Fruit fly (Drosophila melanogaster) whole organism, embryonic: ENCODE data around the gene bun.
A peak's percentile ranks its signal among the peaks of the same experiment; 100 is the strongest.

Source experiments
- ATbp ChIP-seq: fragments of 200-800 bp; sonication (Bioruptor generic); optimal IDR thresholded peaks from 2 replicates; lab custom pipeline; 2017; ENCODE audit warnings: missing biosample characterization, mild to moderate bottlenecking, missing genetic modification characterization, missing genetic modification reagents
- Antp ChIP-seq: fragments of 200-800 bp; sonication (Bioruptor generic); optimal IDR thresholded peaks from 3 replicates; lab custom pipeline; 2016; ENCODE audit warnings: missing biosample characterization, missing genetic modification characterization
- CG10654 ChIP-seq: fragments of 200-800 bp; sonication (Bioruptor generic); optimal IDR thresholded peaks from 2 replicates; lab custom pipeline; 2016; ENCODE audit warnings: missing biosample characterization, missing genetic modification characterization
- CG12104 ChIP-seq: fragments of 200-800 bp; sonication (Bioruptor generic); optimal IDR thresholded peaks from 3 replicates; lab custom pipeline; 2016; ENCODE audit warnings: missing biosample characterization, missing genetic modification characterization
- CG13123 ChIP-seq: fragments of 200-800 bp; sonication (Bioruptor generic); optimal IDR thresholded peaks from 2 replicates; lab custom pipeline; 2016; ENCODE audit warnings: missing biosample characterization, missing genetic modification characterization
- CG13287 ChIP-seq: fragments of 200-800 bp; sonication (Bioruptor generic); IDR thresholded peaks from 2 replicates; pipeline ENCODE4 v1.3.6; 2022; ENCODE audit warnings: missing biosample characterization, missing genetic modification characterization; ENCODE audit not compliant: partially characterized antibody
- CG13775 ChIP-seq: fragments of 200-800 bp; sonication (Bioruptor generic); optimal IDR thresholded peaks from 3 replicates; lab custom pipeline; 2017; ENCODE audit warnings: missing biosample characterization, mild to moderate bottlenecking, missing genetic modification characterization
- CG17361 ChIP-seq: fragments of 200-800 bp; sonication (Bioruptor generic); IDR thresholded peaks from 3 replicates; pipeline ENCODE4 v1.3.6; 2022; ENCODE audit warnings: missing biosample characterization, missing genetic modification characterization
- CG17912 ChIP-seq: fragments of 200-800 bp; sonication (Bioruptor generic); optimal IDR thresholded peaks from 2 replicates; lab custom pipeline; 2018; ENCODE audit warnings: missing biosample characterization, mild to moderate bottlenecking, missing genetic modification characterization
- CG2129 ChIP-seq: fragments of 200-800 bp; sonication (Bioruptor generic); IDR thresholded peaks from 2 replicates; pipeline ENCODE4 v1.3.6; 2022; ENCODE audit warnings: missing biosample characterization, missing genetic modification characterization; ENCODE audit not compliant: partially characterized antibody
- CG2199 ChIP-seq: fragments of 200-800 bp; sonication (Bioruptor generic); IDR thresholded peaks from 3 replicates; pipeline ENCODE4 v1.3.6; 2022; ENCODE audit warnings: missing biosample characterization, missing genetic modification characterization
- CG4404 ChIP-seq: fragments of 200-800 bp; sonication (Bioruptor generic); IDR thresholded peaks from 2 replicates; pipeline ENCODE4 v1.3.6; 2022; ENCODE audit warnings: missing biosample characterization, missing genetic modification characterization
- CG4424 ChIP-seq: fragments of 200-800 bp; sonication (Bioruptor generic); optimal IDR thresholded peaks from 3 replicates; lab custom pipeline; 2016; ENCODE audit warnings: missing biosample characterization, missing genetic modification characterization
- CG4707 ChIP-seq: fragments of 200-800 bp; sonication (Bioruptor generic); optimal IDR thresholded peaks from 2 replicates; lab custom pipeline; 2018; ENCODE audit warnings: missing biosample characterization, mild to moderate bottlenecking, missing genetic modification characterization, moderate library complexity
- CG5180 ChIP-seq: fragments of 200-800 bp; sonication (Bioruptor generic); optimal IDR thresholded peaks from 3 replicates; lab custom pipeline; 2017; ENCODE audit warnings: missing biosample characterization, missing genetic modification characterization, mild to moderate bottlenecking, moderate library complexity, missing genetic modification reagents
- CG5245 ChIP-seq: fragments of 200-800 bp; sonication (Bioruptor generic); optimal IDR thresholded peaks from 3 replicates; lab custom pipeline; 2016; ENCODE audit warnings: missing biosample characterization, missing genetic modification characterization
- CG6654 ChIP-seq: fragments of 200-800 bp; sonication (Bioruptor generic); optimal IDR thresholded peaks from 2 replicates; lab custom pipeline; 2017; ENCODE audit warnings: missing biosample characterization, mild to moderate bottlenecking, missing genetic modification characterization
- CG7556 ChIP-seq: fragments of 200-800 bp; sonication (Bioruptor generic); optimal IDR thresholded peaks from 2 replicates; lab custom pipeline; 2017; ENCODE audit warnings: missing biosample characterization, mild to moderate bottlenecking, missing genetic modification characterization
- CG7987 ChIP-seq: fragments of 200-800 bp; sonication (Bioruptor generic); optimal IDR thresholded peaks from 2 replicates; lab custom pipeline; 2018; ENCODE audit warnings: missing biosample characterization, mild to moderate bottlenecking, missing genetic modification characterization, moderate library complexity
- CG8281 ChIP-seq: fragments of 200-800 bp; sonication (Bioruptor generic); optimal IDR thresholded peaks from 2 replicates; lab custom pipeline; 2018; ENCODE audit warnings: missing biosample characterization, mild to moderate bottlenecking, missing genetic modification characterization, moderate library complexity
- CG8359 ChIP-seq: fragments of 200-800 bp; sonication (Bioruptor generic); optimal IDR thresholded peaks from 2 replicates; lab custom pipeline; 2017; ENCODE audit warnings: missing biosample characterization, mild to moderate bottlenecking, missing genetic modification characterization, borderline replicate concordance
- CG9876 ChIP-seq: fragments of 200-800 bp; sonication (Bioruptor generic); optimal IDR thresholded peaks from 2 replicates; lab custom pipeline; 2016; ENCODE audit warnings: missing biosample characterization, missing genetic modification characterization
- CHES-1-like ChIP-seq: fragments of 200-800 bp; sonication (Bioruptor generic); optimal IDR thresholded peaks from 2 replicates; lab custom pipeline; 2016; ENCODE audit warnings: missing biosample characterization, missing genetic modification characterization
- Dref ChIP-seq: fragments of 200-800 bp; sonication (Bioruptor generic); IDR thresholded peaks from 2 replicates; pipeline ENCODE4 v1.3.6; 2022; ENCODE audit warnings: missing biosample characterization, missing genetic modification characterization
- Hr78 ChIP-seq, 2 experiments: fragments of 200-800 bp in 1 of 2; fragments of >200 bp in 1 of 2; sonication (Bioruptor generic) in 1 of 2; optimal IDR thresholded peaks; 2 replicates each; lab custom pipeline; 2017 to 2019; ENCODE audit warnings: missing biosample characterization in 2 of 2, missing genetic modification characterization in 2 of 2, mild to moderate bottlenecking in 1 of 2, moderate library complexity in 1 of 2
- MBD-R2 ChIP-seq: fragments of 200-800 bp; sonication (Bioruptor generic); IDR thresholded peaks from 2 replicates; pipeline ENCODE4 v1.3.6; 2022; ENCODE audit warnings: missing biosample characterization, missing genetic modification characterization
- Max ChIP-seq: fragments of 200-800 bp; sonication (Bioruptor generic); optimal IDR thresholded peaks from 2 replicates; lab custom pipeline; 2016; ENCODE audit warnings: missing biosample characterization, mild to moderate bottlenecking, missing genetic modification characterization
- Meics ChIP-seq: fragments of 200-800 bp; sonication (Bioruptor generic); optimal IDR thresholded peaks from 2 replicates; lab custom pipeline; 2017; ENCODE audit warnings: missing biosample characterization, mild to moderate bottlenecking, missing genetic modification characterization
- Nf-YB ChIP-seq: fragments of 200-800 bp; sonication (Bioruptor generic); optimal IDR thresholded peaks from 3 replicates; lab custom pipeline; 2019; ENCODE audit warnings: missing biosample characterization, mild to moderate bottlenecking, missing genetic modification characterization, moderate library complexity
- Rfx ChIP-seq: fragments of 200-800 bp; sonication (Bioruptor generic); IDR thresholded peaks from 2 replicates; pipeline ENCODE4 v1.3.6; 2022; ENCODE audit warnings: missing biosample characterization, missing genetic modification characterization
- Scr ChIP-seq: fragments of 200-800 bp; sonication (Bioruptor generic); IDR thresholded peaks from 2 replicates; pipeline ENCODE4 v1.3.6; 2022; ENCODE audit warnings: missing biosample characterization, missing genetic modification characterization; ENCODE audit not compliant: partially characterized antibody
- Taf1 ChIP-seq: fragments of 200-800 bp; sonication (Bioruptor generic); IDR thresholded peaks from 2 replicates; pipeline ENCODE4 v1.3.6; 2022; ENCODE audit warnings: missing biosample characterization, missing genetic modification characterization
- bigmax ChIP-seq: fragments of 200-800 bp; sonication (Bioruptor generic); optimal IDR thresholded peaks from 2 replicates; lab custom pipeline; 2018; ENCODE audit warnings: missing biosample characterization, mild to moderate bottlenecking, missing genetic modification characterization
- bsh ChIP-seq, 2 experiments: fragments of 200-800 bp; sonication (Bioruptor generic); optimal IDR thresholded peaks; 2 replicates each; lab custom pipeline; 2017 to 2018; ENCODE audit warnings: mild to moderate bottlenecking in 2 of 2, missing biosample characterization in 2 of 2, missing genetic modification characterization in 2 of 2, moderate library complexity in 1 of 2
- chinmo ChIP-seq: fragments of 200-800 bp; sonication (Bioruptor generic); IDR thresholded peaks from 4 replicates; pipeline ENCODE4 v1.3.6; 2022; ENCODE audit warnings: missing biosample characterization, missing genetic modification characterization; ENCODE audit not compliant: partially characterized antibody
- exex ChIP-seq: fragments of 200-800 bp; sonication (Bioruptor generic); optimal IDR thresholded peaks from 4 replicates; lab custom pipeline; 2018; ENCODE audit warnings: missing biosample characterization, mild to moderate bottlenecking, missing genetic modification characterization, moderate library complexity
- grn ChIP-seq: fragments of 200-800 bp; sonication (Bioruptor generic); optimal IDR thresholded peaks from 3 replicates; lab custom pipeline; 2017; ENCODE audit warnings: missing biosample characterization, missing genetic modification characterization
- hb ChIP-seq: fragments of 200-800 bp; sonication (Bioruptor generic); IDR thresholded peaks from 3 replicates; pipeline ENCODE4 v1.3.6; 2022; ENCODE audit warnings: missing biosample characterization, missing genetic modification characterization; ENCODE audit not compliant: partially characterized antibody
- lab ChIP-seq: fragments of 200-800 bp; sonication (Bioruptor generic); optimal IDR thresholded peaks from 3 replicates; lab custom pipeline; 2017; ENCODE audit warnings: missing biosample characterization, missing genetic modification characterization, mild to moderate bottlenecking, moderate library complexity, missing genetic modification reagents
- lilli ChIP-seq: fragments of 200-800 bp; sonication (Bioruptor generic); optimal IDR thresholded peaks from 3 replicates; lab custom pipeline; 2016; ENCODE audit warnings: missing biosample characterization, missing genetic modification characterization
- peb ChIP-seq: fragments of 200-800 bp; sonication (Bioruptor generic); IDR thresholded peaks from 2 replicates; pipeline ENCODE4 v1.3.6; 2022; ENCODE audit warnings: missing biosample characterization, missing genetic modification characterization
- pnt ChIP-seq: fragments of 200-800 bp; sonication (Bioruptor generic); optimal IDR thresholded peaks from 3 replicates; lab custom pipeline; 2016; ENCODE audit warnings: missing biosample characterization, missing genetic modification characterization
- pum ChIP-seq: fragments of 200-800 bp; sonication (Bioruptor generic); optimal IDR thresholded peaks from 2 replicates; lab custom pipeline; 2016; ENCODE audit warnings: missing biosample characterization, missing genetic modification characterization
- repo ChIP-seq: fragments of 200-800 bp; sonication (Bioruptor generic); optimal IDR thresholded peaks from 2 replicates; lab custom pipeline; 2016; ENCODE audit warnings: missing biosample characterization, missing genetic modification characterization
- stc ChIP-seq: fragments of 200-800 bp; sonication (Bioruptor generic); IDR thresholded peaks from 2 replicates; pipeline ENCODE4 v1.3.6; 2022; ENCODE audit warnings: missing biosample characterization, missing genetic modification characterization
- tx ChIP-seq: fragments of 200-800 bp; sonication (Bioruptor generic); optimal IDR thresholded peaks from 2 replicates; lab custom pipeline; 2016; ENCODE audit warnings: missing biosample characterization, missing genetic modification characterization
- usp ChIP-seq: fragments of >200 bp; optimal IDR thresholded peaks from 2 replicates; lab custom pipeline; 2017; ENCODE audit warnings: missing biosample characterization, missing genetic modification characterization
- wek ChIP-seq: fragments of 200-800 bp; sonication (Bioruptor generic); optimal IDR thresholded peaks from 3 replicates; lab custom pipeline; 2018; ENCODE audit warnings: missing biosample characterization, mild to moderate bottlenecking, missing genetic modification characterization, moderate library complexity

The bun gene

dm6 chr2L:12475308-12475707 lies 71.1 kb downstream of the bun start (continued):
- TF ChIP-seq Max (GFP tag; lab: Kevin White, UChicago): no peak
- no peak for TF ChIP-seq CG13287 (GFP tag; lab: Robert Waterston, UW)
- TF ChIP-seq stc (GFP tag; lab: Robert Waterston, UW): no peak
- TF ChIP-seq Scr (GFP tag; lab: Robert Waterston, UW): no peak
- TF ChIP-seq usp (GFP tag; lab: Kevin White, UChicago): no peak
- TF ChIP-seq CG4404 (GFP tag; lab: Robert Waterston, UW): no peak
- no peak for TF ChIP-seq CG17912 (GFP tag; lab: Kevin White, UChicago)
- TF ChIP-seq Meics (GFP tag; lab: Kevin White, UChicago): peak; percentile 56
- no peak for TF ChIP-seq hb
- TF ChIP-seq pum (GFP tag; lab: Kevin White, UChicago): no peak
- TF ChIP-seq lilli (GFP tag; lab: Kevin White, UChicago): peak; percentile 17
- no peak for TF ChIP-seq CG2129 (GFP tag; lab: Robert Waterston, UW)
- no peak for TF ChIP-seq Nf-YB (GFP tag; lab: Kevin White, UChicago)
- no peak for TF ChIP-seq Taf1 (GFP tag; lab: Robert Waterston, UW)
- TF ChIP-seq MBD-R2 (GFP tag; lab: Robert Waterston, UW): no peak
- no peak for TF ChIP-seq bsh (GFP tag; optimal IDR thresholded peaks at IDR 0.05; lab: Kevin White, UChicago)
- TF ChIP-seq Rfx: peak; percentile 28; the same call in 1 of the 2 replicates
- TF ChIP-seq CG13123 (GFP tag; lab: Kevin White, UChicago): no peak

- TF ChIP-seq CG12104 (GFP tag; lab: Kevin White, UChicago): no peak
- TF ChIP-seq CG9876 (GFP tag; lab: Kevin White, UChicago): no peak
- TF ChIP-seq wek (GFP tag; lab: Kevin White, UChicago): peak; percentile 24
- peak; percentile 20 for TF ChIP-seq CG7987 (GFP tag; lab: Kevin White, UChicago)
- TF ChIP-seq CG13287 (GFP tag; lab: Robert Waterston, UW): no peak
- TF ChIP-seq CG4424 (GFP tag; lab: Kevin White, UChicago): no peak
- TF ChIP-seq CHES-1-like (GFP tag; lab: Kevin White, UChicago): no peak
- TF ChIP-seq pnt (GFP tag; lab: Kevin White, UChicago): no peak
- no peak for TF ChIP-seq CG8359 (GFP tag; lab: Kevin White, UChicago)
- TF ChIP-seq CG5245 (GFP tag; lab: Kevin White, UChicago): no peak
- no peak for TF ChIP-seq CG10654 (GFP tag; lab: Kevin White, UChicago)
- TF ChIP-seq grn (GFP tag; lab: Kevin White, UChicago): peak; percentile 29
- peak; percentile 37 for TF ChIP-seq CG5180 (GFP tag; lab: Kevin White, UChicago)
- TF ChIP-seq Antp (GFP tag; lab: Kevin White, UChicago): no peak
- TF ChIP-seq CG6654 (GFP tag; lab: Kevin White, UChicago): no peak
- TF ChIP-seq tx (GFP tag; lab: Kevin White, UChicago): no peak
- no peak for TF ChIP-seq CG2199 (GFP tag; lab: Robert Waterston, UW)
- no peak for TF ChIP-seq Dref (GFP tag; lab: Robert Waterston, UW)
- no peak for TF ChIP-seq CG7556 (GFP tag; lab: Kevin White, UChicago)
- peak; percentile 30 for TF ChIP-seq lab (GFP tag; lab: Kevin White, UChicago)
- no peak for TF ChIP-seq stc (GFP tag; lab: Robert Waterston, UW)
- TF ChIP-seq CG4707 (GFP tag; lab: Kevin White, UChicago): peak; percentile 13
- TF ChIP-seq bigmax (GFP tag; lab: Kevin White, UChicago): peak; percentile 47
- TF ChIP-seq exex (tag; lab: Kevin White, UChicago): peak; percentile 73
- TF ChIP-seq CG13775 (GFP tag; lab: Kevin White, UChicago): no peak
- peak; percentile 41 for TF ChIP-seq CG8281
- TF ChIP-seq repo (GFP tag; lab: Kevin White, UChicago): no peak
- peak; percentile 15 for TF ChIP-seq ATbp (GFP tag; lab: Kevin White, UChicago)
- TF ChIP-seq CG17361 (GFP tag; lab: Robert Waterston, UW): no peak
- TF ChIP-seq chinmo (GFP tag; lab: Robert Waterston, UW): no peak
- no peak for TF ChIP-seq Hr78 (GFP tag; optimal IDR thresholded peaks at IDR 0.05; lab: Kevin White, UChicago)
- no peak for TF ChIP-seq peb (GFP tag; lab: Robert Waterston, UW)
These were observed 72.1 kb downstream of the bun start for dm6 chr2L:12474212-12474891.
